Worm (Caenorhabditis elegans): ENCODE data around the gene T01G1.2.

T01G1.2 gene

DNA sequence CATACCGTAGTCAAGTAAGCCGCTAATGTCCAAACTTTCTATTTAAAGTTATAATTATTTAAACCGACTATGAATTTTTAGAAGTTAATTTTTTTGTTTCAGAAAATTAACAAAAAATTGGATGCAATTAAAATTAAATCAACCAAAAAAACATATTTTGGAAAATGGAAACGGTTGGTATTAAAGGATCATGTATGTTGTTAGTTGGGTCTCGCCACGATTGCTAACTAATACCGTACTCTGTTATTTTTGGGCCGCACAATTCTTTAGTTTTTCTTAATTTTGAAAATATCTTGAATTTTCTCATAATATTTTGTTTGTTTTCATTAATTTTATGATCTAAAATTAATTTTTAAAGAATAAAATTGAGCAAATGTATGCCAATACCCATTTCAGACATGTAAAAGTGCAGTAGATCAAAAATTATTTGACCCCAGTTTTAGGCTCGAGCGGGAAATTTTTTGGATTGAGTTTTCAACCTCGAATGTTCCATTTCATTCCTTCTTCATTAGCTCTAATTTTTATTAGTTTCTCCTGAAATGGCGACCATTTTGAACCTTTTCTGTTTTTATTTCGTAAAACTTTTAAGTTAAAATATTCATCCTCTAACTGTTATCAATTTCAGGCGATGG, 18.3 kb downstream of the T01G1.2 start, which contains the start of gene cbd-1:
TSS of gene cbd-1 (plus strand) at position 626 of the 632 bp plus-strand sequence.
- TF ChIP-seq Y48G9A.11 (GFP tag; IDR thresholded peaks at IDR 0.05) (no peak), T20F7.1 (GFP tag; optimal IDR thresholded peaks at IDR 0.05) (no peak), lin-38 (GFP tag; IDR thresholded peaks at IDR 0.05) (peak; percentile 19; the same call in 1 of the 2 replicates), lin-13 (GFP tag; optimal IDR thresholded peaks at IDR 0.05) (no peak), daf-19 (GFP tag; conservative IDR thresholded peaks at IDR 0.05) (no peak), mdt-29 (GFP tag; IDR thresholded peaks at IDR 0.05) (no peak), daf-8 (GFP tag; IDR thresholded peaks at IDR 0.05) (no peak), pha-4 (GFP tag; IDR thresholded peaks at IDR 0.05) (no peak), pha-4 (tag; optimal IDR thresholded peaks at IDR 0.05) (no peak)

DNA sequence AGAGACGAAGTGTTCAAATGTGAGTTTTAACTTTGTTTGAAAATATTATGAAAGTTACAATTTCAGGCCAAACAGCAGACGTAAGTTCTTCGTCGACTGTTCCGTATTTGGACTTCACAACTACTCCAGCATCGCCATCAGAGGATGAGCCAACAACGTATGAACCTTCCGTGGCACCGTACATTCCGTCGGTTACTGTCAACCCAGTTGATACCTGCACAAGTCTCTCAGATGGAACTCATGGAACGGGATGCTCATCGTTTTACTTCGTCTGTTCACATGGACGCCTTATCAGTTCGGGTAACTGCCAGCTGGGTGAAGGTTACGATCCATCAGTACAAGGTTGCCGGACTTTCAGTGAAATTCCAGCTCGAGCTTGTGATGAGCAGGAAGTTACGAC, 21.5 kb downstream of the T01G1.2 start:
- TF ChIP-seq D1046.2 (GFP tag; IDR thresholded peaks at IDR 0.05) (no peak), ces-1 (GFP tag; optimal IDR thresholded peaks at IDR 0.05) (no peak), aha-1 (tag) (peak; percentile 93)

DNA sequence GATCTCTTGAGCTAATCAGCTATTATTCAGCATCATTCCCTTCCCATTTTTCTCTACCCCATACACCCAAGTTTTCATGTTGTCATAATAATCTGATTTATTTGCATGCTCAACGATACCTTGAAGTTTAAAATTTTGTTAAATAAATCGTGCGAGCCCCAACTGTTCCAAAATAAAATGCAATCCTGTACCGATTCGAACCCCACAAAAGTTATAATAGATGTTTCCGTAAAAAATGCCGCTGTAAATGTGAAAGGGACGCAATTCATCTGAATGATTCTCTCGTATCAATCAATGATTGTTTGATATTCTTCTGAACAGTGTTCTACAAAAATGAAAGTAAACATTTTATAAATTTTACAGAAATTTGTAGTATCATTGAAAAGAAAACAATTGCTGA, 23.2 kb downstream of the T01G1.2 start:
- TF ChIP-seq lin-38 (GFP tag; IDR thresholded peaks at IDR 0.05) (peak; percentile 59), snpc-1.2 (GFP tag; IDR thresholded peaks at IDR 0.05) (peak; percentile 71; the same call in 1 of the 2 replicates), daf-19 (GFP tag; conservative IDR thresholded peaks at IDR 0.05) (0 out of 2 replicates have a peak, but pooled peaks have one; percentile 12), mxl-3 (GFP tag; optimal IDR thresholded peaks at IDR 0.05) (no peak), Y48G9A.11 (GFP tag; IDR thresholded peaks at IDR 0.05) (0 out of 2 replicates have a peak, but pooled peaks have one; percentile 27), ctbp-1 (GFP tag; IDR thresholded peaks at IDR 0.05) (0 out of 2 replicates have a peak, but pooled peaks have one; percentile 36), F49E8.2 (tag; optimal IDR thresholded peaks at IDR 0.05; ENCODE audit: borderline replicate concordance) (peak; percentile 84), unc-130 (GFP tag; optimal IDR thresholded peaks at IDR 0.05) (peak; percentile 45), zip-2 (tag; optimal IDR thresholded peaks at IDR 0.05) (no peak), madf-5 (GFP tag; IDR thresholded peaks at IDR 0.05) (0 out of 4 replicates have a peak, but pooled peaks of 1 of the 2 experiments have one; percentile 23)

DNA sequence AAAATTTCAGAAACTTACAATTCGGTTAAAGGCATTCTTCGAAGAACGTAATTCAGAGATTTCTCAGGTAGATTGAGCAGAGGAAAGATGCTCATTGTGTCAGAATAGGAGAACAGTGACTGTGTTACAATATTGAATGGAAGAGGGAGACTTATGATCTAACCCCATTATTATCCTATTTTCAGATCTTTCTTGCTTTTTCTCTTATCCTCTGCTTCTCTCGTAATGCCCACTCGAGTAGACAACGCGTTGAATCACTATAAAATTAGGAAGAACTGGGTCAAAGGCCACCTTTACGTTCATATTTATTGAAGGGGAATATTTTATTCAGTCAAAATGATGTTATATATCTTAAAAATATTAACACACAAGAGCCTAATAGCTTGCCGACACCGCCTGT, 25.0 kb downstream of the T01G1.2 start, which contains the start of gene fbxb-76:
TSS of gene fbxb-76 (minus strand) at position 101 of the 400 bp plus-strand sequence.
- TF ChIP-seq ZK546.5 (tag; optimal IDR thresholded peaks at IDR 0.05) (no peak), egl-43 (GFP tag; IDR thresholded peaks at IDR 0.05) (no peak), hlh-11 (tag; optimal IDR thresholded peaks at IDR 0.05) (no peak), ceh-62 (tag; optimal IDR thresholded peaks at IDR 0.05) (no peak), ceh-32 (tag; optimal IDR thresholded peaks at IDR 0.05; ENCODE audit: poor library complexity) (no peak), mdt-29 (GFP tag; IDR thresholded peaks at IDR 0.05) (no peak)

DNA sequence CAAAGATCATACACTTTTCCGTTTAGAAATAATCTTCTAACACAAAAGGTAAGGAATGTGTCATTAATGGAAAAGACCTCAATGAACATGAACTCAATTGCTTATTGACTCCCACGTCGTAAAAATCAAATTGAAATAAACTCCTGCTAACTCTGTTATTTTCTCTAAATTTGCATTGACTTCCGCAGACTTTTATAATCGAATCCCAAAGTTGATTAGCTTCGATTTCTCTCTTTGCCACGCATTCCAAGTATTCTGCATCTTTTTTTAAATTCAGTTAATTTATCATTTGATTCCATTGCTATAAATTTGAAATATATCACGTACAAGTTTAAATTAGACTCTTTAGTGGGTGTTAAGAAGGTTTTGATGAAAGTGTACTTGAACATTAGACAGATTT, 34.5 kb downstream of the T01G1.2 start:
- TF ChIP-seq F49E8.2 (tag; optimal IDR thresholded peaks at IDR 0.05; ENCODE audit: borderline replicate concordance) (no peak), mxl-2 (GFP tag; conservative IDR thresholded peaks at IDR 0.05) (no peak), Y48G9A.11 (GFP tag; IDR thresholded peaks at IDR 0.05) (no peak), aha-1 (tag) (peak; percentile 68), F44E2.7 (GFP tag; IDR thresholded peaks at IDR 0.05) (no peak), ces-1 (GFP tag; optimal IDR thresholded peaks at IDR 0.05) (peak; percentile 80), dmd-9 (GFP tag; IDR thresholded peaks at IDR 0.05) (no peak), nhr-111 (GFP tag; optimal IDR thresholded peaks at IDR 0.05) (no peak), nhr-11 (tag; optimal IDR thresholded peaks at IDR 0.05) (peak; percentile 15), arid-1 (GFP tag; conservative IDR thresholded peaks at IDR 0.05) (no peak), dmd-8 (GFP tag; IDR thresholded peaks at IDR 0.05) (no peak), snpc-4 (tag; optimal IDR thresholded peaks at IDR 0.05) (no peak), lin-29 (GFP tag; IDR thresholded peaks at IDR 0.05) (no peak), lin-39 (tag; optimal IDR thresholded peaks at IDR 0.05) (no peak)

Data from whole organism, L4 larva.